Worm (Caenorhabditis elegans) whole organism, young adult: Measurements from ENCODE around the gene T02G5.3.

Experiments
- F52B5.7 ChIP-seq: sonication (generic microtip); optimal IDR thresholded peaks from 2 replicates; lab custom pipeline; 2016; ENCODE audit warnings: mild to moderate bottlenecking, missing genetic modification characterization, missing compliant biosample characterization
- T07F8.4 ChIP-seq: sonication (generic microtip); optimal IDR thresholded peaks from 2 replicates; lab custom pipeline; 2016; ENCODE audit warnings: mild to moderate bottlenecking, missing genetic modification characterization, moderate library complexity, missing compliant biosample characterization
- cebp-2 ChIP-seq: fragments of 200-800 bp; sonication (Bioruptor generic); IDR thresholded peaks from 2 replicates; pipeline ENCODE4 v1.3.6; 2022; ENCODE audit warnings: missing genetic modification characterization, missing compliant biosample characterization
- ceh-100 ChIP-seq: fragments of 200-800 bp; sonication (Bioruptor generic); IDR thresholded peaks from 2 replicates; pipeline ENCODE4 v1.3.6; 2022; ENCODE audit warnings: missing genetic modification reagents, missing genetic modification characterization, missing compliant biosample characterization
- egl-44 ChIP-seq: fragments of 200-800 bp; sonication (Bioruptor generic); IDR thresholded peaks from 2 replicates; pipeline ENCODE4 v1.3.6; 2022; ENCODE audit warnings: missing genetic modification reagents, missing genetic modification characterization, missing compliant biosample characterization
- ekl-4 ChIP-seq: fragments of 200-800 bp; sonication (Bioruptor generic); IDR thresholded peaks from 2 replicates; pipeline ENCODE4 v1.3.6; 2022; ENCODE audit warnings: missing genetic modification reagents, missing genetic modification characterization, missing compliant biosample characterization
- ets-4 ChIP-seq: fragments of 200-800 bp; sonication (Bioruptor generic); optimal IDR thresholded peaks from 2 replicates; lab custom pipeline; 2018; ENCODE audit warnings: mild to moderate bottlenecking, missing genetic modification characterization, missing compliant biosample characterization
- lir-1 ChIP-seq: fragments of 200-800 bp; sonication (Bioruptor generic); conservative IDR thresholded peaks from 2 replicates; pipeline ENCODE4 v1.3.6; 2022; ENCODE audit warnings: missing genetic modification reagents, missing genetic modification characterization, missing compliant biosample characterization
- nhr-27 ChIP-seq: fragments of 200-800 bp; sonication (Bioruptor generic); optimal IDR thresholded peaks from 2 replicates; lab custom pipeline; 2018; ENCODE audit warnings: mild to moderate bottlenecking, missing genetic modification characterization, moderate library complexity, missing compliant biosample characterization
- pha-4 ChIP-seq: fragments of 150-350 bp; sonication (generic microtip); optimal IDR thresholded peaks from 2 replicates; lab custom pipeline; 2014; ENCODE audit warnings: missing biosample characterization, missing genetic modification reagents, missing genetic modification characterization
- snpc-4 ChIP-seq, 5 experiments: fragments of 150-350 bp in 1 of 5; sonication (generic microtip) in 4 of 5; optimal IDR thresholded peaks; 2 replicates each; lab custom pipeline; 2014 to 2018; ENCODE audit warnings: missing genetic modification characterization in 5 of 5, missing biosample characterization in 3 of 5, antibody characterized with exemption in 2 of 5, mild to moderate bottlenecking in 2 of 5, missing compliant biosample characterization in 2 of 5, missing genotype in 2 of 5, moderate library complexity in 2 of 5, missing genetic modification reagents in 1 of 5
- unc-62 ChIP-seq: fragments of 150-350 bp; optimal IDR thresholded peaks from 2 replicates; lab custom pipeline; 2014; ENCODE audit warnings: missing biosample characterization, missing genetic modification reagents, missing genetic modification characterization

DNA sequence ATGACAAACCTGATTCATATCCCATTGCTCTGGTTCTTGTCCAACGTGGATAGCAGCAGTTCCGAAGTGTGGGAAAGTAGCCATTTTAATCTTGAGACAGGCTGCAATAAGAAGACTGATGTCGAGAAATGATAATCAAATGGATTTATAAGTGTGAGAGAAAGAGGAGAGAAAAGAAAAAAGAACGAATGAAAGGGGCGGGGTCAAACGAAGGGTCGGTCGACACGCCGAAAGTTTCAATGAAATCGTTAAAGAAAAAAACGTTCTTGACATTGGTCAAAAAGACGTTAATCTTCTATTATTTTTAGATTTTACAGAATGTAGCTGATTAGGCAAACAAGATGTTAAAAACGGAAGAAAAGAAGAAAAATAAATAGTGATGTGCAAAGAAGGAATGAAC, 35.3 kb upstream of the T02G5.3 start, which contains the start of gene cth-2:
- TF ChIP-seq ekl-4 (GFP tag; lab: Robert Waterston, UW) = no peak
- TF ChIP-seq unc-62 = no peak
- TF ChIP-seq ceh-100 (GFP tag; lab: Robert Waterston, UW) = no peak
- TF ChIP-seq snpc-4 (GFP tag; optimal IDR thresholded peaks at IDR 0.05; lab: Kevin White, UChicago) = no peak
- TF ChIP-seq snpc-4 (tag; optimal IDR thresholded peaks at IDR 0.05; lab: Kevin White, UChicago) = no peak
- TF ChIP-seq cebp-2 = no peak
- TF ChIP-seq ets-4 (GFP tag; lab: Kevin White, UChicago) = no peak
- no peak for TF ChIP-seq nhr-27 (tag; lab: Kevin White, UChicago)
- no peak for TF ChIP-seq pha-4 (tag; lab: Kevin White, UChicago)
- TF ChIP-seq lir-1 (GFP tag; lab: Robert Waterston, UW) = no peak
- no peak for TF ChIP-seq F52B5.7
- no peak for TF ChIP-seq egl-44 (GFP tag; lab: Robert Waterston, UW)
- no peak for TF ChIP-seq T07F8.4 (tag; lab: Kevin White, UChicago)
